Worm (Caenorhabditis elegans) whole organism, young adult: Measurements from ENCODE around the gene npr-20.

Source experiments
- B0019.2 ChIP-seq: fragments of 200-800 bp; sonication (Bioruptor generic); conservative IDR thresholded peaks from 2 replicates; pipeline ENCODE4 v1.3.6; 2022; ENCODE audit warnings: missing genetic modification reagents, missing genetic modification characterization, missing compliant biosample characterization
- B0336.3 ChIP-seq: fragments of 200-800 bp; sonication (Bioruptor generic); IDR thresholded peaks from 2 replicates; pipeline ENCODE4 v1.3.6; 2022; ENCODE audit warnings: missing genetic modification characterization, missing compliant biosample characterization
- F33H1.4 ChIP-seq: fragments of 200-800 bp; sonication (Bioruptor generic); IDR thresholded peaks from 2 replicates; pipeline ENCODE4 v1.3.6; 2022; ENCODE audit warnings: missing genetic modification reagents, missing genetic modification characterization, missing compliant biosample characterization
- K12H6.12 ChIP-seq: fragments of 200-800 bp; sonication (Bioruptor generic); optimal IDR thresholded peaks from 2 replicates; lab custom pipeline; 2018; ENCODE audit warnings: mild to moderate bottlenecking, missing genetic modification characterization, missing compliant biosample characterization
- T26A5.8 ChIP-seq: sonication (generic microtip); optimal IDR thresholded peaks from 2 replicates; lab custom pipeline; 2016; ENCODE audit warnings: missing genetic modification characterization, missing compliant biosample characterization
- Y56A3A.18 ChIP-seq: fragments of 200-800 bp; sonication (Bioruptor generic); IDR thresholded peaks from 2 replicates; pipeline ENCODE4 v1.3.6; 2022; ENCODE audit warnings: missing genetic modification reagents, missing genetic modification characterization, missing compliant biosample characterization
- attf-3 ChIP-seq: fragments of 200-800 bp; sonication (Bioruptor generic); conservative IDR thresholded peaks from 2 replicates; pipeline ENCODE4 v1.3.6; 2022; ENCODE audit warnings: missing genetic modification reagents, missing genetic modification characterization, missing compliant biosample characterization
- bed-1 ChIP-seq: fragments of 200-800 bp; sonication (Bioruptor generic); IDR thresholded peaks from 2 replicates; pipeline ENCODE4 v1.3.6; 2022; ENCODE audit warnings: missing genetic modification reagents, missing genetic modification characterization, missing compliant biosample characterization
- bed-2 ChIP-seq: fragments of 200-800 bp; sonication (Bioruptor generic); IDR thresholded peaks from 2 replicates; pipeline ENCODE4 v1.3.6; 2022; ENCODE audit warnings: missing genetic modification reagents, missing genetic modification characterization, missing compliant biosample characterization
- cebp-1 ChIP-seq, 2 experiments: fragments of 200-800 bp in 1 of 2; sonication (Bioruptor generic) in 1 of 2; sonication (generic microtip) in 1 of 2; IDR thresholded peaks in 1 of 2; optimal IDR thresholded peaks in 1 of 2; 2 replicates each; pipeline versions ENCODE4 v1.3.6 to Lab custom; 2017 to 2022; ENCODE audit warnings: missing compliant biosample characterization in 2 of 2, missing genetic modification characterization in 2 of 2, mild to moderate bottlenecking in 1 of 2, missing genetic modification reagents in 1 of 2, moderate library complexity in 1 of 2
- ceh-27 ChIP-seq: fragments of 200-800 bp; sonication (Bioruptor generic); optimal IDR thresholded peaks from 2 replicates; lab custom pipeline; 2018; ENCODE audit warnings: mild to moderate bottlenecking, missing genetic modification characterization, moderate library complexity, missing compliant biosample characterization
- ceh-58 ChIP-seq: fragments of 200-800 bp; sonication (Bioruptor generic); IDR thresholded peaks from 2 replicates; pipeline ENCODE4 v1.3.6; 2022; ENCODE audit warnings: missing genetic modification characterization, missing compliant biosample characterization
- ceh-79 ChIP-seq: sonication (generic microtip); optimal IDR thresholded peaks from 2 replicates; lab custom pipeline; 2017; ENCODE audit warnings: mild to moderate bottlenecking, missing genetic modification characterization, missing compliant biosample characterization
- chd-7 ChIP-seq: sonication (generic microtip); optimal IDR thresholded peaks from 2 replicates; lab custom pipeline; 2016; ENCODE audit warnings: mild to moderate bottlenecking, missing genetic modification characterization, moderate library complexity, missing compliant biosample characterization
- dox-1 ChIP-seq: fragments of 200-800 bp; sonication (Bioruptor generic); IDR thresholded peaks from 2 replicates; pipeline ENCODE4 v1.3.6; 2022; ENCODE audit warnings: missing genetic modification reagents, missing genetic modification characterization, missing compliant biosample characterization
- dpff-1 ChIP-seq: sonication (generic microtip); optimal IDR thresholded peaks from 2 replicates; lab custom pipeline; 2017; ENCODE audit warnings: mild to moderate bottlenecking, missing genetic modification characterization, missing compliant biosample characterization
- egl-18 ChIP-seq: fragments of 200-800 bp; sonication (Bioruptor generic); IDR thresholded peaks from 2 replicates; pipeline ENCODE4 v1.3.6; 2022; ENCODE audit warnings: missing genetic modification reagents, missing genetic modification characterization, missing compliant biosample characterization
- egrh-3 ChIP-seq: fragments of 200-800 bp; sonication (Bioruptor generic); IDR thresholded peaks from 2 replicates; pipeline ENCODE4 v1.3.6; 2022; ENCODE audit warnings: missing genetic modification reagents, missing genetic modification characterization, missing compliant biosample characterization
- fkh-3 ChIP-seq: sonication (generic microtip); optimal IDR thresholded peaks from 2 replicates; lab custom pipeline; 2016; ENCODE audit warnings: mild to moderate bottlenecking, missing genetic modification characterization, missing compliant biosample characterization
- hlh-12 ChIP-seq: sonication (generic microtip); optimal IDR thresholded peaks from 2 replicates; lab custom pipeline; 2016; ENCODE audit warnings: missing genetic modification characterization, missing compliant biosample characterization
- hlh-26 ChIP-seq: fragments of 200-800 bp; sonication (Bioruptor generic); conservative IDR thresholded peaks from 2 replicates; pipeline ENCODE4 v1.3.6; 2022; ENCODE audit warnings: missing genetic modification reagents, missing genetic modification characterization, missing compliant biosample characterization
- lag-1 ChIP-seq: fragments of 200-800 bp; sonication (Bioruptor generic); IDR thresholded peaks from 2 replicates; pipeline ENCODE4 v1.3.6; 2022; ENCODE audit warnings: missing genetic modification reagents, missing genetic modification characterization, missing compliant biosample characterization
- lin-35 ChIP-seq, 3 experiments: fragments of 150-350 bp in 2 of 3; sonication (generic microtip) in 1 of 3; optimal IDR thresholded peaks; 2 replicates each; lab custom pipeline; 2014 to 2018; ENCODE audit warnings: missing biosample characterization in 3 of 3, missing genetic modification characterization in 3 of 3, missing genetic modification reagents in 3 of 3
- lir-1 ChIP-seq: fragments of 200-800 bp; sonication (Bioruptor generic); conservative IDR thresholded peaks from 2 replicates; pipeline ENCODE4 v1.3.6; 2022; ENCODE audit warnings: missing genetic modification reagents, missing genetic modification characterization, missing compliant biosample characterization
- lsy-27 ChIP-seq: sonication (generic microtip); optimal IDR thresholded peaks from 2 replicates; lab custom pipeline; 2017; ENCODE audit warnings: missing genetic modification characterization, mild to moderate bottlenecking, missing compliant biosample characterization, antibody characterized with exemption, missing genotype, borderline replicate concordance; ENCODE audit not compliant: insufficient read depth
- madf-3 ChIP-seq: fragments of 200-800 bp; sonication (Bioruptor generic); IDR thresholded peaks from 2 replicates; pipeline ENCODE4 v1.3.6; 2022; ENCODE audit warnings: missing genetic modification reagents, missing genetic modification characterization, missing compliant biosample characterization
- madf-8 ChIP-seq: fragments of 200-800 bp; sonication (Bioruptor generic); conservative IDR thresholded peaks from 2 replicates; pipeline ENCODE4 v1.3.6; 2022; ENCODE audit warnings: missing genetic modification reagents, missing genetic modification characterization, missing compliant biosample characterization
- mcd-1 ChIP-seq: fragments of 200-800 bp; sonication (Bioruptor generic); IDR thresholded peaks from 2 replicates; pipeline ENCODE4 v1.3.6; 2022; ENCODE audit warnings: missing genetic modification reagents, missing genetic modification characterization, missing compliant biosample characterization
- mxl-1 ChIP-seq: sonication (generic microtip); optimal IDR thresholded peaks from 2 replicates; lab custom pipeline; 2016; ENCODE audit warnings: missing genetic modification characterization, missing compliant biosample characterization
- nfya-1 ChIP-seq: sonication (generic microtip); optimal IDR thresholded peaks from 2 replicates; lab custom pipeline; 2017; ENCODE audit warnings: antibody characterized with exemption, missing compliant biosample characterization, missing genetic modification characterization, borderline replicate concordance; ENCODE audit not compliant: insufficient read depth
- nfya-2 ChIP-seq: fragments of 200-800 bp; sonication (Bioruptor generic); IDR thresholded peaks from 2 replicates; pipeline ENCODE4 v1.3.6; 2022; ENCODE audit warnings: missing genetic modification reagents, missing genetic modification characterization, missing compliant biosample characterization
- nhr-27 ChIP-seq: fragments of 200-800 bp; sonication (Bioruptor generic); optimal IDR thresholded peaks from 2 replicates; lab custom pipeline; 2018; ENCODE audit warnings: mild to moderate bottlenecking, missing genetic modification characterization, moderate library complexity, missing compliant biosample characterization
- pbrm-1 ChIP-seq: fragments of 200-800 bp; sonication (Bioruptor generic); IDR thresholded peaks from 2 replicates; pipeline ENCODE4 v1.3.6; 2022; ENCODE audit warnings: missing genetic modification reagents, missing genetic modification characterization, missing compliant biosample characterization
- pha-4 ChIP-seq: fragments of 150-350 bp; sonication (generic microtip); optimal IDR thresholded peaks from 2 replicates; lab custom pipeline; 2014; ENCODE audit warnings: missing biosample characterization, missing genetic modification reagents, missing genetic modification characterization
- rcor-1 ChIP-seq: fragments of 200-800 bp; sonication (Bioruptor generic); IDR thresholded peaks from 2 replicates; pipeline ENCODE4 v1.3.6; 2022; ENCODE audit warnings: missing genetic modification reagents, missing genetic modification characterization, missing compliant biosample characterization
- snpc-1.3 ChIP-seq: sonication (generic microtip); optimal IDR thresholded peaks from 2 replicates; lab custom pipeline; 2017; ENCODE audit warnings: missing genetic modification characterization, mild to moderate bottlenecking, missing compliant biosample characterization, antibody characterized with exemption, moderate library complexity, missing genotype, missing genetic modification reagents; ENCODE audit not compliant: insufficient read depth
- tbp1 ChIP-seq: fragments of 200-800 bp; sonication (Bioruptor generic); optimal IDR thresholded peaks from 2 replicates; lab custom pipeline; 2018; ENCODE audit warnings: mild to moderate bottlenecking, missing genetic modification characterization, missing compliant biosample characterization
- tbx-9 ChIP-seq: sonication (generic microtip); optimal IDR thresholded peaks from 2 replicates; lab custom pipeline; 2016; ENCODE audit warnings: borderline replicate concordance, missing genetic modification characterization, inconsistent platforms, missing compliant biosample characterization
- unc-62 ChIP-seq: fragments of 150-350 bp; optimal IDR thresholded peaks from 2 replicates; lab custom pipeline; 2014; ENCODE audit warnings: missing biosample characterization, missing genetic modification reagents, missing genetic modification characterization
- zfh-2 ChIP-seq: fragments of 200-800 bp; sonication (Bioruptor generic); conservative IDR thresholded peaks from 2 replicates; pipeline ENCODE4 v1.3.6; 2022; ENCODE audit warnings: missing genetic modification reagents, missing genetic modification characterization, missing compliant biosample characterization
- zim-3 ChIP-seq: sonication (generic microtip); optimal IDR thresholded peaks from 2 replicates; lab custom pipeline; 2017; ENCODE audit warnings: mild to moderate bottlenecking, missing genetic modification characterization, moderate library complexity, missing compliant biosample characterization
- ztf-3 ChIP-seq: fragments of 200-800 bp; sonication (Bioruptor generic); optimal IDR thresholded peaks from 2 replicates; lab custom pipeline; 2018; ENCODE audit warnings: mild to moderate bottlenecking, missing genetic modification characterization, missing compliant biosample characterization
- ztf-6 ChIP-seq: fragments of 200-800 bp; sonication (Bioruptor generic); IDR thresholded peaks from 2 replicates; pipeline ENCODE4 v1.3.6; 2022; ENCODE audit warnings: missing genetic modification reagents, missing genetic modification characterization, missing compliant biosample characterization

The npr-20 gene

DNA sequence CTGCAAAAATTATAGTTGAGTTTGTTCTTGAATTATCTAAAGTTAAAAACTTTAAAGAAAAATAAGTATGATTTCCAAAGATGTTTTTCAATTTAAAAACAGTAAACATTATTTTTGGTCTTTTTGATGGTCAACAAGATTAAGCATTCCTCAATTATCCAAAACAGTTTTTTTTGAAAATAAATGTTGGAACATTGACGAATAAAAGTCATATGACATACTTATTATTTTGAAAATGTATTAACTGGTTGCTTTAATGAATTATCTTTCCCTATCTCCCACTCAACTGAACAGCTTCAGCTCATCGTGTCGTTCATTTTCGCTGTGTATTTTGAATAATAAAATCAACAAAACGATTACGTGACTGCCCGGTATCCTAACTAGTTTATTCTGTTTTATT, 7.9 kb downstream of the npr-20 start:
- TF ChIP-seq ztf-6 (no peak), mcd-1 (GFP tag; lab: Robert Waterston, UW) (no peak), ceh-79 (tag; lab: Kevin White, UChicago) (no peak), B0019.2 (GFP tag; lab: Robert Waterston, UW) (no peak), dox-1 (GFP tag; lab: Robert Waterston, UW) (no peak), tbp1 (GFP tag; lab: Kevin White, UChicago) (no peak), egl-18 (GFP tag; lab: Robert Waterston, UW) (no peak)

DNA sequence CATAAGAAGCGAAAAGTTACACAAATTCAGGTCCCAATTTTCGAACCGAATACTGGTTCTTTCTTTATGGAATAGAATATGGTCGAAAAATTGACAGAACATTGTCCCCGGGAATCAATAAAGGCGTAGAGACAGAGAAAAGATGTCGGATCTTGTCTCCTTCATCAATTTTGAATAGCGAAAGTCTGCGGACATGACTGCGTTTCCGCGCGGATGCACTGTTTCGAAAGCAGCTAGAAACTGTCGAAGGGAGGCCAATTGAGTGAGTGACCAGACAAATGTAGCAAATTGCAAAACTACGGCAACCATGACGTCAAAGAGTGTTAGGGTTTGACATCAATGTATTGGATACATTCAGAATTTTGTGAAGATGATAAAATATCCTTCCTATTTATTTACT, 8.5 kb downstream of the npr-20 start:
- TF ChIP-seq tbx-9 (tag; lab: Kevin White, UChicago): no peak
- no peak for TF ChIP-seq Y56A3A.18 (GFP tag; lab: Robert Waterston, UW)
- TF ChIP-seq pha-4 (tag; lab: Kevin White, UChicago): no peak
- no peak for TF ChIP-seq lsy-27 (tag; lab: Kevin White, UChicago)
- no peak for TF ChIP-seq rcor-1
- no peak for TF ChIP-seq hlh-26
- no peak for TF ChIP-seq bed-1 (GFP tag; lab: Robert Waterston, UW)
- no peak for TF ChIP-seq lir-1
- TF ChIP-seq lin-35 (GFP tag; optimal IDR thresholded peaks at IDR 0.05; lab: Kevin White, UChicago): no peak
- TF ChIP-seq zim-3: no peak
- no peak for TF ChIP-seq madf-8 (GFP tag; lab: Robert Waterston, UW)
- no peak for TF ChIP-seq F33H1.4 (GFP tag; lab: Robert Waterston, UW)
- no peak for TF ChIP-seq ceh-27
- TF ChIP-seq chd-7 (tag; lab: Kevin White, UChicago): no peak
- no peak for TF ChIP-seq hlh-12
- no peak for TF ChIP-seq egrh-3 (GFP tag; lab: Robert Waterston, UW)
- no peak for TF ChIP-seq cebp-1 (GFP tag; IDR thresholded peaks at IDR 0.05; lab: Robert Waterston, UW)
- no peak for TF ChIP-seq cebp-1 (tag; optimal IDR thresholded peaks at IDR 0.05; lab: Kevin White, UChicago)
- TF ChIP-seq nhr-27 (tag; lab: Kevin White, UChicago): no peak

DNA sequence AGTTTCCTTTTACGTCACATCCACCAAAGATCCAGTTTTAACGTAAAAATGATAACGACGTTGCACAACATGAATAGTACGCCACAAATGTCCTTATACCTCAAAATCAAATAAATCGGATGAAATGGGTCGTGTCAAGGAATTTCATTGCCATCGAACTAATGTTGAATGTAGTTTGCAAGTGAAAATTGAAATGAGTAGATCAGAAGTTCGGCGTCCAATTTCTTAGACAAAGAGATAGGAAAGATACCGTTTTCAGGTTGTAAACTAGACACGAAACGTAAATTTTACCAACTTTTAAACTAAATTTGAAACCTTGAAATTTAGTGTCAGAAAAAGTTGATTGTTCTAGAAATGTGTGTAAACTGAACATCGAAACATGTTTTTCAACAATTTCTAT, 10.1 kb downstream of the npr-20 start:
- TF ChIP-seq madf-8 (GFP tag; lab: Robert Waterston, UW): no peak
- TF ChIP-seq nhr-27 (tag; lab: Kevin White, UChicago): no peak
- no peak for TF ChIP-seq madf-3
- no peak for TF ChIP-seq zfh-2 (GFP tag; lab: Robert Waterston, UW)
- TF ChIP-seq T26A5.8: no peak
- TF ChIP-seq mxl-1 (tag; lab: Kevin White, UChicago): no peak
- TF ChIP-seq snpc-1.3 (tag; lab: Kevin White, UChicago): no peak
- TF ChIP-seq bed-2 (GFP tag; lab: Robert Waterston, UW): no peak

DNA sequence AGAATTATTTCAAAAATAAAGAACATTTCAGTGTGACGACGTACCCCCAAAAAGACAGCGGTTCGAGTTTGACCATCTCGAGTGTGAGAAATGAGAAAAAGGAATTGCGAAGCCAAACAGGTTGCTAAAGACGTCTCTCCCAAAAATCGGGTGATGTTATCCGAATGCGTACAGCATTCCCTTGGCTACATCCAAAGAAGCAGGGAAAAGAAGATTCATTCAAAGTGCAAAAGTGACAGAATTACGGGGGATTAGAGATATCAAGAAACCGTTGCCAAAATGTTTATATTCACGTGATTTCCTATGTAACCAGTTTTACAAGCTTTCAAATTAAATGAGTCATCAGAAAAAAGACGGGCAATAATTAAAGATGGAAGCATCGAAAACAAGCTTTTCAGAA, 11.0 kb downstream of the npr-20 start:
- TF ChIP-seq B0336.3 (GFP tag; lab: Robert Waterston, UW): no peak
- TF ChIP-seq lag-1 (GFP tag; lab: Robert Waterston, UW): no peak
- no peak for TF ChIP-seq nfya-2 (GFP tag; lab: Robert Waterston, UW)
- no peak for TF ChIP-seq dpff-1
- TF ChIP-seq pha-4 (tag; lab: Kevin White, UChicago): no peak
- TF ChIP-seq ztf-3 (GFP tag; lab: Kevin White, UChicago): no peak
- no peak for TF ChIP-seq hlh-12
- TF ChIP-seq nfya-1 (tag; lab: Kevin White, UChicago): no peak
- no peak for TF ChIP-seq pbrm-1
- TF ChIP-seq fkh-3 (tag; lab: Kevin White, UChicago): no peak
- TF ChIP-seq unc-62 (GFP tag; lab: Kevin White, UChicago): no peak
- no peak for TF ChIP-seq attf-3 (GFP tag; lab: Robert Waterston, UW)
- TF ChIP-seq K12H6.12 (tag; lab: Kevin White, UChicago): no peak
- no peak for TF ChIP-seq ceh-58 (GFP tag; lab: Robert Waterston, UW)
